Fruit fly (Drosophila melanogaster): Measurements from ENCODE around the gene Tpc1.

DNA sequence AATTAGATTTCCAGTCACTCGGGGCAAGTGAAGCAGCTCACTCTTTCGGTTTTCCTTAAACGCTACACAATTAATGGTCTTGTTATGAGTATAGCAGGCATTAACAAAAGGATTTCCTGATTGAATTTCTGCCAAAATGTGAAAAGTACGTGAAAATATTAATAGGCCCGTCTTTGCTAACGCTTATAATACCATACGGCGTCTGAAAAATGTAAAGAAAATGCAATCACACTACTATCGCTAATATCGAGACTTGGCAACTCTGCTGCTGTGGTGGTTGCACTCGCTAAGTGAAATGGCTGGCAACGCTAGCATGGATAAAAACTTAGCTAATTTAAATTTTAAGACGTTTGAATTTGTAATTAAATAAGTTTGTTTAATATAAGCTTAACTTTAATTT is 11.3 kb upstream of the Tpc1 start, which contains the start of gene CG6621:
- no peak for TF ChIP-seq Snoo (tag; optimal IDR thresholded peaks at IDR 0.05)
- no peak for TF ChIP-seq CG13204 (GFP tag; optimal IDR thresholded peaks at IDR 0.05)
- TF ChIP-seq CG12605 (GFP tag; IDR thresholded peaks at IDR 0.05): no peak
- TF ChIP-seq D1 (tag; optimal IDR thresholded peaks at IDR 0.05): no peak
- no peak for TF ChIP-seq Pif1A (GFP tag; optimal IDR thresholded peaks at IDR 0.05)
- TF ChIP-seq CG15710 (tag; optimal IDR thresholded peaks at IDR 0.05): no peak
- no peak for TF ChIP-seq EcR (GFP tag; optimal IDR thresholded peaks at IDR 0.05)
- no peak for TF ChIP-seq CG8159 (tag; optimal IDR thresholded peaks at IDR 0.05)
- no peak for TF ChIP-seq Ets98B (GFP tag; IDR thresholded peaks at IDR 0.05)
- TF ChIP-seq CG8301 (tag; optimal IDR thresholded peaks at IDR 0.05): no peak
- no peak for TF ChIP-seq Pif1B (GFP tag; optimal IDR thresholded peaks at IDR 0.05)
- TF ChIP-seq CG9948 (tag; optimal IDR thresholded peaks at IDR 0.05): no peak
